Fruit fly (Drosophila melanogaster): Measurements from ENCODE around the gene ninaA.

The ninaA gene

DNA sequence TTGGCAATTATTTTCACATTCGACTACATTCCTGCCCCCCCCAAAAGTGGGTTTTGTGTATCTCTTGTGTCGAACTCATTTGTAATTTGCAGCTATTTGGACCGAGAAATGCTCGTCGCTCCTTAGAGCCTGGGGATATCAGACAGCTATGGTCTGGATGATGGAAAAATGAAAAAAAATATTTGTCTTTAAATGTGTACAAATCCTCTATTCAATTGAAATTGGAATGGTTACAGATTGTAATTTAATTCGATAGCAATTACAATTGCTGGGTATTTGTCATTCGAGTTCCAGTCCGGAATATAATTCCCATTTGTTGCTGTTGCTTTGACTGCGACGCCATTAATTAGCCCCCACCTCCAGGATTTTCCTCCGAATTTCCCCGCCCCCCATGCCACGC is 12.7 kb downstream of the ninaA start (continued):
- TF ChIP-seq luna (GFP tag; optimal IDR thresholded peaks at IDR 0.05) (no peak), CG17186 (GFP tag; optimal IDR thresholded peaks at IDR 0.05) (no peak), Gsc (GFP tag; IDR thresholded peaks at IDR 0.05) (0 out of 2 replicates have a peak, but pooled peaks have one; percentile 6), H15 (GFP tag; IDR thresholded peaks at IDR 0.05) (peak; percentile 35; the same call in 1 of the 3 replicates), Pdp1 (GFP tag; optimal IDR thresholded peaks at IDR 0.05) (no peak), dimm (GFP tag; IDR thresholded peaks at IDR 0.05) (no peak), Trl (optimal IDR thresholded peaks at IDR 0.05) (no peak), Trl (GFP tag; optimal IDR thresholded peaks at IDR 0.05) (peak; percentile 17), Bdp1 (GFP tag; optimal IDR thresholded peaks at IDR 0.05) (no peak), toy (GFP tag; IDR thresholded peaks at IDR 0.05) (no peak), CG15011 (GFP tag; optimal IDR thresholded peaks at IDR 0.05) (no peak), Atf3 (GFP tag; optimal IDR thresholded peaks at IDR 0.05) (peak; percentile 5), bab2 (GFP tag; optimal IDR thresholded peaks at IDR 0.05) (no peak), CG34422 (GFP tag; IDR thresholded peaks at IDR 0.05) (peak; percentile 36; the same call in 1 of the 3 replicates), CG7839 (tag; optimal IDR thresholded peaks at IDR 0.05) (peak; percentile 16), CG12155 (GFP tag; optimal IDR thresholded peaks at IDR 0.05) (no peak), CG11504 (tag; optimal IDR thresholded peaks at IDR 0.05) (peak; percentile 3), CG14667 (GFP tag; IDR thresholded peaks at IDR 0.05) (0 out of 2 replicates have a peak, but pooled peaks have one; percentile 37), usp (GFP tag; optimal IDR thresholded peaks at IDR 0.05) (no peak), CG12071 (GFP tag; optimal IDR thresholded peaks at IDR 0.05) (no peak), BEAF-32 (GFP tag; optimal IDR thresholded peaks at IDR 0.05) (no peak), CG9609 (GFP tag; optimal IDR thresholded peaks at IDR 0.05) (peak; percentile 36), tna (GFP tag; IDR thresholded peaks at IDR 0.05; ENCODE audit: partially characterized antibody) (no peak), CG3407 (GFP tag; optimal IDR thresholded peaks at IDR 0.05) (no peak), CG3281 (GFP tag; optimal IDR thresholded peaks at IDR 0.05) (no peak), MTF-1 (GFP tag; optimal IDR thresholded peaks at IDR 0.05; ENCODE audit: borderline replicate concordance) (no peak), CG11085 (GFP tag; IDR thresholded peaks at IDR 0.05) (no peak), insv (GFP tag; optimal IDR thresholded peaks at IDR 0.05) (no peak), croc (GFP tag; conservative IDR thresholded peaks at IDR 0.05) (peak; percentile 14; the same call in 1 of the 3 replicates), CG14710 (tag; optimal IDR thresholded peaks at IDR 0.05) (no peak), Eip74EF (GFP tag; optimal IDR thresholded peaks at IDR 0.05) (no peak), Xrp1 (GFP tag; IDR thresholded peaks at IDR 0.05) (no peak), fru (optimal IDR thresholded peaks at IDR 0.05) (no peak), CG10431 (GFP tag; optimal IDR thresholded peaks at IDR 0.05) (no peak), jing (GFP tag; optimal IDR thresholded peaks at IDR 0.05) (no peak), pnt (GFP tag; optimal IDR thresholded peaks at IDR 0.05) (no peak), Spps (tag; optimal IDR thresholded peaks at IDR 0.05) (no peak), CG32767 (GFP tag; IDR thresholded peaks at IDR 0.05) (peak; percentile 31; the same call in 1 of the 2 replicates), sisA (GFP tag; IDR thresholded peaks at IDR 0.05) (peak; percentile 57), Doc3 (GFP tag; IDR thresholded peaks at IDR 0.05; ENCODE audit: partially characterized antibody) (no peak), ap (GFP tag; IDR thresholded peaks at IDR 0.05) (peak; percentile 45; the same call in 1 of the 2 replicates), CG8924 (tag; optimal IDR thresholded peaks at IDR 0.05) (peak; percentile 26), Hmr (GFP tag; optimal IDR thresholded peaks at IDR 0.05) (peak; percentile 36), CG2875 (GFP tag; optimal IDR thresholded peaks at IDR 0.05) (no peak), Chrac-16 (GFP tag; optimal IDR thresholded peaks at IDR 0.05) (peak; percentile 42), Optix (GFP tag; IDR thresholded peaks at IDR 0.05) (0 out of 3 replicates have a peak, but pooled peaks have one; percentile 53), da (GFP tag; optimal IDR thresholded peaks at IDR 0.05) (no peak), CG17385 (GFP tag; optimal IDR thresholded peaks at IDR 0.05) (peak; percentile 39), Elba2 (GFP tag; optimal IDR thresholded peaks at IDR 0.05) (no peak), ttk (GFP tag; IDR thresholded peaks at IDR 0.05) (peak; percentile 40; the same call in 1 of the 2 replicates), CG12391 (tag; optimal IDR thresholded peaks at IDR 0.05) (peak; percentile 41)

Data from whole organism, embryonic.